In genomic region chrIII:6606022-6606467, ce11 we compare ENCODE assay signal across 1 worm cellular context.
TF ChIP-seq lines count a peak whose summit lies in the region.

No protein-coding gene starts in this region.

TF ChIP-seq in whole organism, L4 larva, 104 proteins besides CTCF, POLR2A, EP300 and RAD21 (continued from another document):
- TF ChIP-seq nhr-42 (GFP tag; IDR thresholded peaks at IDR 0.05; lab: Robert Waterston, UW) (peak; percentile 63; the same call in 1 of the 2 replicates), dmd-6 (GFP tag; IDR thresholded peaks at IDR 0.05; lab: Robert Waterston, UW) (peak; percentile 62), spr-3 (GFP tag; optimal IDR thresholded peaks at IDR 0.05; lab: Kevin White, UChicago) (peak; percentile 27), zag-1 (tag; optimal IDR thresholded peaks at IDR 0.05; lab: Kevin White, UChicago) (no peak), lim-7 (GFP tag; IDR thresholded peaks at IDR 0.05; lab: Robert Waterston, UW) (peak; percentile 54; the same call in 1 of the 2 replicates), spr-1 (tag; optimal IDR thresholded peaks at IDR 0.05; lab: Kevin White, UChicago) (peak; percentile 57), unc-130 (GFP tag; optimal IDR thresholded peaks at IDR 0.05; lab: Kevin White, UChicago) (peak; percentile 52), F37D6.2 (tag; optimal IDR thresholded peaks at IDR 0.05; lab: Kevin White, UChicago) (peak; percentile 35), daf-16 (GFP tag; optimal IDR thresholded peaks at IDR 0.05; lab: Kevin White, UChicago) (peak; percentile 17 to 68), daf-16 (tag; optimal IDR thresholded peaks at IDR 0.05; lab: Kevin White, UChicago) (peak; percentile 68), nhr-41 (GFP tag; IDR thresholded peaks at IDR 0.05; lab: Robert Waterston, UW) (no peak; the same call in 1 of the 2 replicates), dmd-8 (GFP tag; IDR thresholded peaks at IDR 0.05; lab: Robert Waterston, UW) (no peak), hlh-11 (tag; optimal IDR thresholded peaks at IDR 0.05; lab: Kevin White, UChicago) (peak; percentile 86), dpl-1 (GFP tag; optimal IDR thresholded peaks at IDR 0.05; lab: Kevin White, UChicago) (peak; percentile 62), T20F7.1 (GFP tag; optimal IDR thresholded peaks at IDR 0.05; lab: Kevin White, UChicago) (peak; percentile 67), rbr-2 (tag; optimal IDR thresholded peaks at IDR 0.05; lab: Kevin White, UChicago) (peak; percentile 59), hif-1 (tag; optimal IDR thresholded peaks at IDR 0.05; lab: Kevin White, UChicago) (peak in 1 of 2 experiments; percentile 75), gei-8 (GFP tag; optimal IDR thresholded peaks at IDR 0.05; lab: Kevin White, UChicago) (peak; percentile 30), set-16 (GFP tag; IDR thresholded peaks at IDR 0.05; lab: Robert Waterston, UW) (0 out of 2 replicates have a peak, but pooled peaks have one; percentile 24), lin-29 (GFP tag; IDR thresholded peaks at IDR 0.05; lab: Robert Waterston, UW) (no peak), nhr-48 (tag; optimal IDR thresholded peaks at IDR 0.05; lab: Kevin White, UChicago) (peak; percentile 62), nhr-77 (tag; optimal IDR thresholded peaks at IDR 0.05; lab: Kevin White, UChicago) (peak; percentile 44), F26F4.8 (GFP tag; conservative IDR thresholded peaks at IDR 0.05; lab: Robert Waterston, UW) (no peak), ztf-7 (tag; optimal IDR thresholded peaks at IDR 0.05; lab: Kevin White, UChicago) (no peak), php-3 (GFP tag; IDR thresholded peaks at IDR 0.05; lab: Robert Waterston, UW) (no peak)
